Worm (Caenorhabditis elegans): ENCODE measurements around the gene pot-3.

- no peak for TF ChIP-seq nhr-23 (tag; optimal IDR thresholded peaks at IDR 0.05)
- no peak for TF ChIP-seq jun-1 (tag; optimal IDR thresholded peaks at IDR 0.05)
- TF ChIP-seq snpc-4 (tag; optimal IDR thresholded peaks at IDR 0.05), result no peak
- no peak for TF ChIP-seq ztf-11 (tag; optimal IDR thresholded peaks at IDR 0.05)
- no peak for TF ChIP-seq sea-2 (GFP tag; optimal IDR thresholded peaks at IDR 0.05)
- TF ChIP-seq zag-1 (tag; optimal IDR thresholded peaks at IDR 0.05), result no peak
- TF ChIP-seq ceh-16 (tag; optimal IDR thresholded peaks at IDR 0.05), result no peak
- no peak for TF ChIP-seq hmg-11 (tag; optimal IDR thresholded peaks at IDR 0.05)
- no peak for TF ChIP-seq nhr-12 (tag; optimal IDR thresholded peaks at IDR 0.05)
Measured at ce11 chrIII:13742028-13742427, 38.0 kb upstream of the pot-3 start.

Data from whole organism, L3 larva.